Worm (Caenorhabditis elegans) whole organism, late embryonic: ENCODE results near the gene srh-10.

Source experiments
- C08G9.2 ChIP-seq: sonication (generic microtip); optimal IDR thresholded peaks from 2 replicates; lab custom pipeline; 2016; ENCODE audit warnings: mild to moderate bottlenecking, missing genetic modification characterization, moderate library complexity, missing compliant biosample characterization
- C38D4.7 ChIP-seq: fragments of 200-800 bp; sonication (Bioruptor generic); optimal IDR thresholded peaks from 2 replicates; lab custom pipeline; 2018; ENCODE audit warnings: mild to moderate bottlenecking, missing genetic modification characterization, moderate library complexity, missing compliant biosample characterization
- K02D7.2 ChIP-seq: sonication (generic microtip); optimal IDR thresholded peaks from 2 replicates; lab custom pipeline; 2017; ENCODE audit warnings: mild to moderate bottlenecking, missing genetic modification characterization, missing compliant biosample characterization
- Y22D7AL.16 ChIP-seq: sonication (generic microtip); optimal IDR thresholded peaks from 2 replicates; lab custom pipeline; 2016; ENCODE audit warnings: missing genetic modification characterization, missing compliant biosample characterization
- ahr-1 ChIP-seq: sonication (generic microtip); optimal IDR thresholded peaks from 2 replicates; lab custom pipeline; 2016; ENCODE audit warnings: missing genetic modification characterization, missing compliant biosample characterization
- ama-1 ChIP-seq: fragments of 150-350 bp; optimal IDR thresholded peaks from 2 replicates; lab custom pipeline; 2014
- ceh-18 ChIP-seq: sonication (generic microtip); optimal IDR thresholded peaks from 2 replicates; lab custom pipeline; 2016; ENCODE audit warnings: missing genetic modification characterization, missing compliant biosample characterization
- ceh-2 ChIP-seq: sonication (generic microtip); optimal IDR thresholded peaks from 2 replicates; lab custom pipeline; 2016; ENCODE audit warnings: missing genotype, missing genetic modification characterization, missing compliant biosample characterization
- ceh-22 ChIP-seq: sonication (generic microtip); optimal IDR thresholded peaks from 2 replicates; lab custom pipeline; 2017; ENCODE audit warnings: missing biosample characterization, missing genetic modification characterization
- ceh-24 ChIP-seq: sonication (generic microtip); optimal IDR thresholded peaks from 2 replicates; lab custom pipeline; 2016; ENCODE audit warnings: mild to moderate bottlenecking, missing genetic modification characterization, missing compliant biosample characterization
- ceh-30 ChIP-seq: fragments of 150-350 bp; optimal IDR thresholded peaks from 2 replicates; lab custom pipeline; 2014; ENCODE audit warnings: missing biosample characterization, missing genetic modification characterization
- ceh-31 ChIP-seq: sonication (generic microtip); optimal IDR thresholded peaks from 2 replicates; lab custom pipeline; 2016; ENCODE audit warnings: missing genetic modification characterization, missing compliant biosample characterization
- ceh-34 ChIP-seq: sonication (generic microtip); optimal IDR thresholded peaks from 2 replicates; lab custom pipeline; 2016; ENCODE audit warnings: mild to moderate bottlenecking, missing genetic modification characterization, missing compliant biosample characterization
- ceh-6 ChIP-seq: fragments of 200-800 bp; sonication (Bioruptor generic); optimal IDR thresholded peaks from 2 replicates; lab custom pipeline; 2018; ENCODE audit warnings: mild to moderate bottlenecking, missing genetic modification characterization, missing compliant biosample characterization
- ceh-9 ChIP-seq: sonication (generic microtip); optimal IDR thresholded peaks from 2 replicates; lab custom pipeline; 2016; ENCODE audit warnings: mild to moderate bottlenecking, missing genetic modification characterization, inconsistent platforms, missing compliant biosample characterization
- che-1 ChIP-seq: sonication (generic microtip); optimal IDR thresholded peaks from 2 replicates; lab custom pipeline; 2016; ENCODE audit warnings: mild to moderate bottlenecking, missing genetic modification characterization, missing compliant biosample characterization
- dmd-4 ChIP-seq: sonication (generic microtip); optimal IDR thresholded peaks from 2 replicates; lab custom pipeline; 2016; ENCODE audit warnings: borderline replicate concordance, missing genetic modification characterization, missing compliant biosample characterization
- elt-2 ChIP-seq: sonication (generic microtip); optimal IDR thresholded peaks from 2 replicates; lab custom pipeline; 2016; ENCODE audit warnings: missing genetic modification reagents, missing genetic modification characterization, missing compliant biosample characterization
- ets-4 ChIP-seq: sonication (generic microtip); optimal IDR thresholded peaks from 2 replicates; lab custom pipeline; 2016; ENCODE audit warnings: missing genetic modification characterization, missing compliant biosample characterization
- eyg-1 ChIP-seq: sonication (generic microtip); optimal IDR thresholded peaks from 2 replicates; lab custom pipeline; 2016; ENCODE audit warnings: missing genotype, missing genetic modification characterization, missing compliant biosample characterization
- fax-1 ChIP-seq: sonication (generic microtip); optimal IDR thresholded peaks from 2 replicates; lab custom pipeline; 2016; ENCODE audit warnings: missing genotype, missing genetic modification characterization, missing compliant biosample characterization
- fkh-6 ChIP-seq: sonication (generic microtip); optimal IDR thresholded peaks from 2 replicates; lab custom pipeline; 2016; ENCODE audit warnings: missing genetic modification characterization, missing compliant biosample characterization
- gmeb-2 ChIP-seq: sonication (generic microtip); optimal IDR thresholded peaks from 2 replicates; lab custom pipeline; 2016; ENCODE audit warnings: missing genetic modification characterization, inconsistent platforms, missing compliant biosample characterization
- hlh-30 ChIP-seq: sonication (generic microtip); optimal IDR thresholded peaks from 2 replicates; lab custom pipeline; 2017; ENCODE audit warnings: antibody characterized with exemption, missing genetic modification characterization, missing compliant biosample characterization; ENCODE audit not compliant: insufficient read depth
- hlh-8 ChIP-seq: sonication (generic microtip); optimal IDR thresholded peaks from 2 replicates; lab custom pipeline; 2016; ENCODE audit warnings: missing genotype, missing genetic modification characterization, missing compliant biosample characterization
- lim-6 ChIP-seq: sonication (generic microtip); optimal IDR thresholded peaks from 2 replicates; lab custom pipeline; 2016; ENCODE audit warnings: missing genetic modification characterization, missing compliant biosample characterization
- lin-11 ChIP-seq: fragments of 200-800 bp; sonication (Bioruptor generic); optimal IDR thresholded peaks from 2 replicates; lab custom pipeline; 2018; ENCODE audit warnings: mild to moderate bottlenecking, missing genetic modification characterization, missing compliant biosample characterization
- madf-2 ChIP-seq: sonication (generic microtip); optimal IDR thresholded peaks from 2 replicates; lab custom pipeline; 2017; ENCODE audit warnings: missing genetic modification characterization, missing compliant biosample characterization
- mec-3 ChIP-seq: sonication (generic microtip); optimal IDR thresholded peaks from 2 replicates; lab custom pipeline; 2016; ENCODE audit warnings: borderline replicate concordance, missing genetic modification characterization, missing compliant biosample characterization
- nfya-1 ChIP-seq: sonication (generic microtip); optimal IDR thresholded peaks from 2 replicates; lab custom pipeline; 2017; ENCODE audit warnings: missing genetic modification characterization, mild to moderate bottlenecking, missing compliant biosample characterization, antibody characterized with exemption, moderate library complexity
- nhr-232 ChIP-seq: sonication (generic microtip); optimal IDR thresholded peaks from 2 replicates; lab custom pipeline; 2016; ENCODE audit warnings: missing genetic modification characterization, missing compliant biosample characterization
- npax-4 ChIP-seq: sonication (generic microtip); optimal IDR thresholded peaks from 2 replicates; lab custom pipeline; 2016; ENCODE audit warnings: missing genetic modification characterization, missing compliant biosample characterization
- pag-3 ChIP-seq: sonication (generic microtip); optimal IDR thresholded peaks from 2 replicates; lab custom pipeline; 2016; ENCODE audit warnings: missing compliant biosample characterization, missing genetic modification characterization, borderline replicate concordance
- pat-9 ChIP-seq: fragments of 200-800 bp; sonication (Bioruptor generic); optimal IDR thresholded peaks from 2 replicates; lab custom pipeline; 2018; ENCODE audit warnings: mild to moderate bottlenecking, missing genetic modification characterization, moderate library complexity, missing compliant biosample characterization
- pax-1 ChIP-seq: fragments of 150-350 bp; optimal IDR thresholded peaks from 2 replicates; lab custom pipeline; 2014; ENCODE audit warnings: missing biosample characterization, missing genetic modification characterization
- pha-4 ChIP-seq: fragments of 150-350 bp; optimal IDR thresholded peaks from 2 replicates; lab custom pipeline; 2018; ENCODE audit warnings: missing biosample characterization, missing genetic modification reagents, missing genetic modification characterization
- pqm-1 ChIP-seq: sonication (generic microtip); optimal IDR thresholded peaks from 2 replicates; lab custom pipeline; 2016; ENCODE audit warnings: missing genetic modification characterization, missing compliant biosample characterization
- ref-2 ChIP-seq: sonication (generic microtip); optimal IDR thresholded peaks from 2 replicates; lab custom pipeline; 2016; ENCODE audit warnings: missing genetic modification characterization, missing compliant biosample characterization
- rnt-1 ChIP-seq: sonication (generic microtip); optimal IDR thresholded peaks from 2 replicates; lab custom pipeline; 2016; ENCODE audit warnings: missing genetic modification characterization, missing compliant biosample characterization
- sdc-2 ChIP-seq: sonication (generic microtip); optimal IDR thresholded peaks from 2 replicates; lab custom pipeline; 2016; ENCODE audit warnings: missing genotype, missing genetic modification characterization, missing compliant biosample characterization
- sox-2 ChIP-seq: fragments of 200-800 bp; sonication (Bioruptor generic); IDR thresholded peaks from 2 replicates; pipeline ENCODE4 v1.3.6; 2022; ENCODE audit warnings: missing genetic modification reagents, missing genetic modification characterization, missing compliant biosample characterization
- tbx-2 ChIP-seq: sonication (generic microtip); optimal IDR thresholded peaks from 2 replicates; lab custom pipeline; 2016; ENCODE audit warnings: missing genetic modification characterization, missing compliant biosample characterization
- ttx-3 ChIP-seq: sonication (generic microtip); optimal IDR thresholded peaks from 2 replicates; lab custom pipeline; 2016; ENCODE audit warnings: missing genetic modification reagents, missing genetic modification characterization, missing compliant biosample characterization
- unc-42 ChIP-seq: sonication (generic microtip); optimal IDR thresholded peaks from 2 replicates; lab custom pipeline; 2016; ENCODE audit warnings: missing genotype, missing genetic modification characterization, missing compliant biosample characterization
- unc-86 ChIP-seq: sonication (generic microtip); optimal IDR thresholded peaks from 2 replicates; lab custom pipeline; 2016; ENCODE audit warnings: missing genetic modification characterization, missing compliant biosample characterization
- zip-5 ChIP-seq: sonication (generic microtip); optimal IDR thresholded peaks from 2 replicates; lab custom pipeline; 2016; ENCODE audit warnings: missing genetic modification characterization, missing compliant biosample characterization

Gene srh-10

DNA sequence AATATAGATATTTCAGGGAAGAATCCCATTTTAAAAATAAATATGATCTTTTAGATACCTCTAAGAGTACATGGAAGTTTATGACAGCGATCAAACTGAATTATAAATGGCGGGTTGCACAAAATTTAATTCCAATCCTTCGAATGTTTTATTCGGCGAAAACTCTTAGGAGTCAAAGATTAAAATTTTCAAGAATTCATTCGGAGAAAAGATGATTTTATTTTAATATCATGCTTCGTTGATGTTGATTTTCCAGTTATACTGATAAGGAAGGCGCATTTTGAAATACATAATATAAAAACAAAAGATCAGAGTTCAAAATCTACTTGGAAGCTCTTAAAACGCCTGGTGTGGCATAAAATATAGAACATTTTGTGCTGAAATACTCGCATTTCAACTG is at the start of gene srh-10:
Gene srh-10, minus strand, starts transcription at position 29 of the 400 bp plus-strand sequence.
- no peak for TF ChIP-seq madf-2 (tag; lab: Kevin White, UChicago)
- no peak for TF ChIP-seq lim-6
- no peak for TF ChIP-seq pha-4 (tag; lab: Kevin White, UChicago)
- TF ChIP-seq nfya-1 (tag; lab: Kevin White, UChicago) = no peak
- no peak for TF ChIP-seq nhr-232
- TF ChIP-seq ceh-22 (tag; lab: Kevin White, UChicago) = no peak
- no peak for TF ChIP-seq unc-86 (tag; lab: Kevin White, UChicago)
- TF ChIP-seq pax-1 (tag; lab: Kevin White, UChicago) = no peak
- TF ChIP-seq pat-9 (tag; lab: Kevin White, UChicago) = no peak
- TF ChIP-seq ttx-3 (tag; lab: Kevin White, UChicago) = no peak
- TF ChIP-seq fkh-6 = no peak
- no peak for TF ChIP-seq ceh-31

DNA sequence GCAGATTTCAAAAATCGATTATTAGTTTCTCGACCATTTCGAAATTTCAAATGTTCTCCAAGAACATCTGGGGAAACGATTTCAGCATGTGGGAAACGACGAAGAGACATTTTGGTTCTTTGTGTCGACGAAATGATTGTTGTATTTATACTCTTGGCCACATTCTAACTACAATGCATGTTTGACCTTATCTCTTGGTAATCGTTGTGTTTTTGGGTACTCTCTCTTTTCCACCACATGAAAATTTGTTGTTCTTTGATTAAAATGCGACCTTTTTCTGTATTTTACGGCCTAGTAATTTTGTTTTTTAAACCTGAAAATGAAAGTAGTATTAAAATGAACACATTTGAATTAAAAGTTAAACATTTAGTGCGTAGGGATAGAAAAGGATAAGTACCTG is 45.9 kb upstream of the srh-10 start, which contains the start of gene F17A9.5:
Gene F17A9.5, minus strand, starts transcription at position 175 of the 400 bp plus-strand sequence.
- TF ChIP-seq lim-6 (no peak), ref-2 (no peak), ceh-9 (tag; lab: Kevin White, UChicago) (no peak), gmeb-2 (tag; lab: Kevin White, UChicago) (no peak), fax-1 (tag; lab: Kevin White, UChicago) (no peak), pha-4 (tag; lab: Kevin White, UChicago) (no peak), ceh-6 (GFP tag; lab: Kevin White, UChicago) (no peak), nfya-1 (tag; lab: Kevin White, UChicago) (no peak), ceh-24 (no peak), sox-2 (no peak), zip-5 (tag; lab: Kevin White, UChicago) (no peak), hlh-30 (tag; lab: Kevin White, UChicago) (no peak), rnt-1 (tag; lab: Kevin White, UChicago) (no peak), K02D7.2 (tag; lab: Kevin White, UChicago) (no peak)

- TF ChIP-seq pqm-1 (tag; lab: Kevin White, UChicago) (peak; percentile 28), pax-1 (tag; lab: Kevin White, UChicago) (no peak)
Measured at ce11 chrV:6110533-6110932, 43.6 kb upstream of the srh-10 start, which contains the start of gene F17A9.4. Gene F17A9.4, minus strand, starts transcription at chrV:6110629.

DNA sequence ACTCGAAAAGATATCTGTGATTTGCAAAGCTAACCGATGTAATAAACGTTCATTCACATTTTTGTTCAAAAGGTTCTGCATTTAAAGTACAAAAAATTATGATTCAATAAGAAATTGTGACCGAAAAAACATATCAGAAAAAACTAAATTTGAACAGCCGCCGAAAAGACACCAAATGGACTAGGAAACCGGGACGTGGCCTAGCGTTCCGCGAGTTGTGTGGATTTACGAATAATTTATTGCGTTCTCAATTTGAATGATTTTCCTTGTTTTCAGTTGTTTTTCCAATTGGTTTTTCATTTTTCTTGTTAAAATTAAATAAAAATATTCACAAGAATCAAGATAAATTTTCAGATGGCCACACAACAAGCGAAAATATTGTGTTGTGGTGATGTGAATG is 40.5 kb upstream of the srh-10 start, which contains the start of gene cwf-19L1:
Gene cwf-19L1, plus strand, starts transcription at position 355 of the 400 bp plus-strand sequence.
- no peak for TF ChIP-seq npax-4
- no peak for TF ChIP-seq Y22D7AL.16 (tag; lab: Kevin White, UChicago)
- no peak for TF ChIP-seq C38D4.7 (GFP tag; lab: Kevin White, UChicago)
- TF ChIP-seq ahr-1 = no peak
- TF ChIP-seq ceh-34 = no peak
- TF ChIP-seq mec-3 (tag; lab: Kevin White, UChicago) = no peak
- TF ChIP-seq hlh-30 (tag; lab: Kevin White, UChicago) = no peak
- no peak for TF ChIP-seq pqm-1 (tag; lab: Kevin White, UChicago)
- TF ChIP-seq C08G9.2 (tag; lab: Kevin White, UChicago) = peak; percentile 88
- no peak for TF ChIP-seq ceh-6 (GFP tag; lab: Kevin White, UChicago)
- no peak for TF ChIP-seq K02D7.2 (tag; lab: Kevin White, UChicago)
- no peak for TF ChIP-seq ama-1 (lab: Kevin White, UChicago)
- TF ChIP-seq elt-2 (tag; lab: Kevin White, UChicago) = peak; percentile 2
- TF ChIP-seq lin-11 (tag; lab: Kevin White, UChicago) = no peak
- no peak for TF ChIP-seq nhr-232
- TF ChIP-seq pag-3 (tag; lab: Kevin White, UChicago) = no peak
- TF ChIP-seq ceh-2 = peak; percentile 78
- peak; percentile 40 for TF ChIP-seq ceh-18 (tag; lab: Kevin White, UChicago)
- no peak for TF ChIP-seq pax-1 (tag; lab: Kevin White, UChicago)
- TF ChIP-seq tbx-2 (tag; lab: Kevin White, UChicago) = peak; percentile 67
- TF ChIP-seq unc-42 (tag; lab: Kevin White, UChicago) = peak; percentile 31
- TF ChIP-seq dmd-4 (tag; lab: Kevin White, UChicago) = no peak
- peak; percentile 87 for TF ChIP-seq ceh-31
- peak; percentile 42 for TF ChIP-seq nfya-1 (tag; lab: Kevin White, UChicago)
- TF ChIP-seq ets-4 (tag; lab: Kevin White, UChicago) = peak; percentile 81
- TF ChIP-seq fax-1 (tag; lab: Kevin White, UChicago) = no peak
- TF ChIP-seq che-1 (tag; lab: Kevin White, UChicago) = no peak
- TF ChIP-seq hlh-8 (tag; lab: Kevin White, UChicago) = peak; percentile 61
- TF ChIP-seq sdc-2 (tag; lab: Kevin White, UChicago) = no peak
- TF ChIP-seq ceh-30 = no peak
- peak; percentile 29 for TF ChIP-seq ref-2
- no peak for TF ChIP-seq sox-2
- TF ChIP-seq eyg-1 (tag; lab: Kevin White, UChicago) = no peak
